Worm (Caenorhabditis elegans): Measurements from ENCODE around the gene T02C5.1.
A peak's percentile ranks its signal among the peaks of the same experiment; 100 is the strongest.

The T02C5.1 gene

ce11 chrX:2698197-2698800 lies 3.6 kb downstream of the T02C5.1 start (continued):
- TF ChIP-seq lir-3 (tag; optimal IDR thresholded peaks at IDR 0.05), result no peak

- no peak for TF ChIP-seq T26A8.4 (GFP tag; IDR thresholded peaks at IDR 0.05)
- TF ChIP-seq unc-62 (GFP tag; optimal IDR thresholded peaks at IDR 0.05 in 1 of 2), result peak in 1 of 2 experiments; percentile 92
- TF ChIP-seq unc-62 (tag; optimal IDR thresholded peaks at IDR 0.05), result no peak
Measured at ce11 chrX:2700649-2701048, 5.9 kb downstream of the T02C5.1 start.

ce11 chrX:2703887-2704286 lies 9.2 kb downstream of the T02C5.1 start:
- TF ChIP-seq daf-16 (GFP tag; optimal IDR thresholded peaks at IDR 0.05), result no peak
- TF ChIP-seq daf-16 (tag; optimal IDR thresholded peaks at IDR 0.05), result peak; percentile 72
- TF ChIP-seq dve-1 (tag; optimal IDR thresholded peaks at IDR 0.05; ENCODE audit: insufficient read depth), result peak; percentile 61
- TF ChIP-seq hlh-30 (tag; optimal IDR thresholded peaks at IDR 0.05; ENCODE audit: insufficient read depth), result peak; percentile 10
- peak; percentile 36 for TF ChIP-seq mep-1 (tag; optimal IDR thresholded peaks at IDR 0.05)
- TF ChIP-seq mes-2 (tag; optimal IDR thresholded peaks at IDR 0.05; ENCODE audit: poor library complexity, severe bottlenecking), result no peak
- TF ChIP-seq ces-1 (GFP tag; optimal IDR thresholded peaks at IDR 0.05), result no peak
- no peak for TF ChIP-seq nhr-111 (GFP tag; optimal IDR thresholded peaks at IDR 0.05)

ce11 chrX:2704768-2705486 lies 10.2 kb downstream of the T02C5.1 start:
- TF ChIP-seq lin-39 (tag; optimal IDR thresholded peaks at IDR 0.05), result no peak
- TF ChIP-seq unc-130 (GFP tag; optimal IDR thresholded peaks at IDR 0.05), result no peak
- peak; percentile 14 for TF ChIP-seq nhr-28 (tag; optimal IDR thresholded peaks at IDR 0.05)
- no peak for TF ChIP-seq sdz-12 (GFP tag; optimal IDR thresholded peaks at IDR 0.05)
- TF ChIP-seq tag-97 (GFP tag; IDR thresholded peaks at IDR 0.05), result no peak

- TF ChIP-seq daf-19 (GFP tag; conservative IDR thresholded peaks at IDR 0.05), result no peak
- no peak for TF ChIP-seq Y48G9A.11 (GFP tag; IDR thresholded peaks at IDR 0.05)
- no peak for TF ChIP-seq nhr-237 (tag; optimal IDR thresholded peaks at IDR 0.05)
- TF ChIP-seq mep-1 (tag; optimal IDR thresholded peaks at IDR 0.05), result peak; percentile 4
- no peak for TF ChIP-seq lsy-2 (tag; optimal IDR thresholded peaks at IDR 0.05)
- TF ChIP-seq nhr-41 (GFP tag; IDR thresholded peaks at IDR 0.05), result no peak
- TF ChIP-seq saeg-2 (GFP tag; IDR thresholded peaks at IDR 0.05), result no peak
- TF ChIP-seq nhr-77 (tag; optimal IDR thresholded peaks at IDR 0.05), result no peak
- TF ChIP-seq F37D6.2 (tag; optimal IDR thresholded peaks at IDR 0.05), result no peak
- peak; percentile 7 for TF ChIP-seq mes-2 (tag; optimal IDR thresholded peaks at IDR 0.05; ENCODE audit: poor library complexity, severe bottlenecking)
- TF ChIP-seq pqm-1 (tag; optimal IDR thresholded peaks at IDR 0.05), result no peak
- no peak for TF ChIP-seq nhr-111 (GFP tag; optimal IDR thresholded peaks at IDR 0.05)
- no peak for TF ChIP-seq snpc-4 (tag; optimal IDR thresholded peaks at IDR 0.05)
- TF ChIP-seq snpc-1.2 (GFP tag; IDR thresholded peaks at IDR 0.05), result no peak
- no peak for TF ChIP-seq ceh-32 (tag; optimal IDR thresholded peaks at IDR 0.05; ENCODE audit: poor library complexity)
- no peak for TF ChIP-seq lin-39 (tag; optimal IDR thresholded peaks at IDR 0.05)
- no peak for TF ChIP-seq zag-1 (tag; optimal IDR thresholded peaks at IDR 0.05)
- no peak for TF ChIP-seq D1046.2 (GFP tag; IDR thresholded peaks at IDR 0.05)
- TF ChIP-seq spr-3 (GFP tag; optimal IDR thresholded peaks at IDR 0.05), result no peak
- TF ChIP-seq Y5F2A.4 (GFP tag; optimal IDR thresholded peaks at IDR 0.05), result no peak
- TF ChIP-seq ZK337.2 (GFP tag; IDR thresholded peaks at IDR 0.05), result 0 out of 2 replicates have a peak, but pooled peaks have one; percentile 26
- TF ChIP-seq set-16 (GFP tag; IDR thresholded peaks at IDR 0.05), result 0 out of 2 replicates have a peak, but pooled peaks have one; percentile 30
- TF ChIP-seq daf-12 (tag; optimal IDR thresholded peaks at IDR 0.05), result no peak
- peak; percentile 96 for TF ChIP-seq aha-1 (tag)
- TF ChIP-seq Y105C5A.15 (GFP tag; IDR thresholded peaks at IDR 0.05), result no peak
- TF ChIP-seq lin-15B (tag; optimal IDR thresholded peaks at IDR 0.05), result no peak
- TF ChIP-seq nhr-42 (GFP tag; IDR thresholded peaks at IDR 0.05), result no peak
- TF ChIP-seq lin-13 (GFP tag; optimal IDR thresholded peaks at IDR 0.05), result no peak
Measured at ce11 chrX:2705809-2706378, 11.2 kb downstream of the T02C5.1 start, which contains the start of gene igcm-3. Gene igcm-3 (minus strand): TSS chrX:2705859.

Measured in whole organism, L4 larva.